Fruit fly (Drosophila melanogaster): Measurements from ENCODE around the gene CG6462.

Gene CG6462

DNA sequence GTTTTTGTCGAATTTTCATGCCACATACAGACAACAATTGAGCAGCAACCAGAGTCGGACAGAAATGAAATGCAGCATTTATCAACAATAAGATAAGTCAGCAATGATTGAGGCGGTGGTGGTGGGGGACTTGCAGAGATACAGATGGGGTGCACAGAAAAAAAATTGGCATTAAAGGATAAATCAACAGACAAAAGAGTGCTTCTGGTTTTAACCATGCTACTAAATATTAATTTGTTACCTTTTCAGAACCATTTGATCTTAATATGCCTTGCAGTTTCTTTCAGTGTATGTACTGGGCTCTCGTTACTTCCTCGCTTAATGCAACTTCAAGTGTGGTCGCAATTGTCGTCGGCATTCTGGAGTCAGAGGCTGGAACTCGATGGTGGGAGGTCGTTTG lies 48.2 kb upstream of the CG6462 start (continued):
- TF ChIP-seq Dref (GFP tag; IDR thresholded peaks at IDR 0.05), result no peak
- TF ChIP-seq CG7372 (GFP tag; IDR thresholded peaks at IDR 0.05), result no peak
- TF ChIP-seq CG4820 (GFP tag; optimal IDR thresholded peaks at IDR 0.05), result peak; percentile 75
- TF ChIP-seq CG18476 (GFP tag; optimal IDR thresholded peaks at IDR 0.05), result no peak
- no peak for TF ChIP-seq CG9876 (GFP tag; optimal IDR thresholded peaks at IDR 0.05)
- TF ChIP-seq nerfin-2 (GFP tag; IDR thresholded peaks at IDR 0.05; ENCODE audit: partially characterized antibody), result no peak
- no peak for TF ChIP-seq CkIIα-i1 (GFP tag; IDR thresholded peaks at IDR 0.05)
- peak; percentile 42; the same call in 1 of the 2 replicates for TF ChIP-seq CG14667 (GFP tag; IDR thresholded peaks at IDR 0.05)
- TF ChIP-seq ac (GFP tag; optimal IDR thresholded peaks at IDR 0.05), result peak; percentile 28
- TF ChIP-seq jumu (GFP tag; optimal IDR thresholded peaks at IDR 0.05), result peak; percentile 22
- no peak for TF ChIP-seq zen2 (GFP tag; IDR thresholded peaks at IDR 0.05; ENCODE audit: partially characterized antibody)
- peak; percentile 25 for TF ChIP-seq CG2202 (tag; optimal IDR thresholded peaks at IDR 0.05)
- TF ChIP-seq CG30020 (tag; optimal IDR thresholded peaks at IDR 0.05), result no peak
- TF ChIP-seq Neu2 (GFP tag; optimal IDR thresholded peaks at IDR 0.05; ENCODE audit: borderline replicate concordance), result no peak
- TF ChIP-seq gem (tag; optimal IDR thresholded peaks at IDR 0.05), result peak; percentile 62
- no peak for TF ChIP-seq CG12659 (GFP tag; optimal IDR thresholded peaks at IDR 0.05)
- TF ChIP-seq CG17359 (tag; optimal IDR thresholded peaks at IDR 0.05), result peak; percentile 63
- TF ChIP-seq CG7963 (GFP tag; IDR thresholded peaks at IDR 0.05; ENCODE audit: partially characterized antibody), result no peak
- no peak for TF ChIP-seq HmgZ (tag; optimal IDR thresholded peaks at IDR 0.05)
- peak; percentile 93 for TF ChIP-seq zfh1 (GFP tag; IDR thresholded peaks at IDR 0.05)
- TF ChIP-seq zf30C (GFP tag; optimal IDR thresholded peaks at IDR 0.05), result peak; percentile 56
- peak; percentile 68; the same call in 1 of the 2 replicates for TF ChIP-seq Awh (GFP tag; IDR thresholded peaks at IDR 0.05)
- no peak for TF ChIP-seq CG14050 (GFP tag; IDR thresholded peaks at IDR 0.05)
- TF ChIP-seq CG31441 (GFP tag; IDR thresholded peaks at IDR 0.05), result peak; percentile 25; the same call in 1 of the 2 replicates
- TF ChIP-seq CG16863 (GFP tag; optimal IDR thresholded peaks at IDR 0.05), result no peak
- no peak for TF ChIP-seq prd (optimal IDR thresholded peaks at IDR 0.05)
- peak; percentile 84 for TF ChIP-seq prd (GFP tag; IDR thresholded peaks at IDR 0.05)
- no peak for TF ChIP-seq nom (GFP tag; optimal IDR thresholded peaks at IDR 0.05)
- TF ChIP-seq MBD-R2 (GFP tag; IDR thresholded peaks at IDR 0.05), result no peak
- no peak for TF ChIP-seq zfh2 (GFP tag; optimal IDR thresholded peaks at IDR 0.05)
- TF ChIP-seq CG5180 (GFP tag; optimal IDR thresholded peaks at IDR 0.05), result peak; percentile 17
- no peak for TF ChIP-seq run (tag; optimal IDR thresholded peaks at IDR 0.05)
- peak; percentile 75 for TF ChIP-seq phol (tag; optimal IDR thresholded peaks at IDR 0.05)
- no peak for TF ChIP-seq CG11723 (GFP tag; optimal IDR thresholded peaks at IDR 0.05)
- no peak for TF ChIP-seq gsb (GFP tag; IDR thresholded peaks at IDR 0.05)
- TF ChIP-seq Camta (GFP tag; optimal IDR thresholded peaks at IDR 0.05), result peak; percentile 34
- peak; percentile 23; the same call in 1 of the 2 replicates for TF ChIP-seq CG4360 (GFP tag; IDR thresholded peaks at IDR 0.05)
- TF ChIP-seq CG13775 (GFP tag; optimal IDR thresholded peaks at IDR 0.05), result peak; percentile 15
- TF ChIP-seq CG31365 (tag; optimal IDR thresholded peaks at IDR 0.05), result no peak
- peak; percentile 11 to 20 for TF ChIP-seq Pdp1 (GFP tag; optimal IDR thresholded peaks at IDR 0.05)
- TF ChIP-seq al (GFP tag; IDR thresholded peaks at IDR 0.05), result no peak
- no peak for TF ChIP-seq Hmx (GFP tag; optimal IDR thresholded peaks at IDR 0.05)
- TF ChIP-seq Ravus (GFP tag; IDR thresholded peaks at IDR 0.05), result no peak; the same call in 1 of the 2 replicates
- TF ChIP-seq amos (GFP tag; IDR thresholded peaks at IDR 0.05; ENCODE audit: partially characterized antibody), result no peak
- TF ChIP-seq CG12391 (tag; optimal IDR thresholded peaks at IDR 0.05), result peak; percentile 44
- TF ChIP-seq knrl (GFP tag; IDR thresholded peaks at IDR 0.05; ENCODE audit: partially characterized antibody), result no peak
- peak; percentile 86 for TF ChIP-seq CG15696 (tag; optimal IDR thresholded peaks at IDR 0.05)
- no peak for TF ChIP-seq Poxn (GFP tag; IDR thresholded peaks at IDR 0.05)
- TF ChIP-seq pho (GFP tag; optimal IDR thresholded peaks at IDR 0.05), result no peak
- peak; percentile 20 for TF ChIP-seq HHEX (GFP tag; optimal IDR thresholded peaks at IDR 0.05)
- no peak for TF ChIP-seq crp (GFP tag; optimal IDR thresholded peaks at IDR 0.05)
